Worm (Caenorhabditis elegans) whole organism, early embryonic: ENCODE results near the gene C29E4.9.

Source experiments
- B0310.2 ChIP-seq: sonication (generic microtip); optimal IDR thresholded peaks from 2 replicates; lab custom pipeline; 2016; ENCODE audit warnings: mild to moderate bottlenecking, missing genetic modification characterization, missing compliant biosample characterization
- aly-1 ChIP-seq: sonication (generic microtip); optimal IDR thresholded peaks from 2 replicates; lab custom pipeline; 2016; ENCODE audit warnings: missing genetic modification characterization, missing compliant biosample characterization
- ama-1 ChIP-seq: fragments of 150-350 bp; optimal IDR thresholded peaks from 2 replicates; lab custom pipeline; 2014
- ceh-13 ChIP-seq: fragments of 200-800 bp; sonication (Bioruptor generic); optimal IDR thresholded peaks from 2 replicates; lab custom pipeline; 2018; ENCODE audit warnings: mild to moderate bottlenecking, missing genetic modification characterization, missing compliant biosample characterization
- ceh-36 ChIP-seq: sonication (generic microtip); optimal IDR thresholded peaks from 2 replicates; lab custom pipeline; 2016; ENCODE audit warnings: missing genetic modification characterization, inconsistent platforms, missing compliant biosample characterization
- ets-7 ChIP-seq: sonication (generic microtip); optimal IDR thresholded peaks from 2 replicates; lab custom pipeline; 2016; ENCODE audit warnings: missing genotype, missing genetic modification characterization, missing compliant biosample characterization
- flt-1 ChIP-seq: fragments of 200-800 bp; sonication (Bioruptor generic); IDR thresholded peaks from 2 replicates; pipeline ENCODE4 v1.3.6; 2022; ENCODE audit warnings: missing genetic modification characterization, missing compliant biosample characterization
- hmbx-1 ChIP-seq: sonication (generic microtip); optimal IDR thresholded peaks from 2 replicates; lab custom pipeline; 2016; ENCODE audit warnings: mild to moderate bottlenecking, missing genetic modification characterization, missing compliant biosample characterization
- hmg-4 ChIP-seq: fragments of 200-800 bp; sonication (Bioruptor generic); optimal IDR thresholded peaks from 2 replicates; lab custom pipeline; 2018; ENCODE audit warnings: mild to moderate bottlenecking, missing genetic modification characterization, missing compliant biosample characterization
- pes-1 ChIP-seq: fragments of 200-800 bp; sonication (Bioruptor generic); IDR thresholded peaks from 2 replicates; pipeline ENCODE4 v1.3.6; 2022; ENCODE audit warnings: missing genetic modification reagents, missing genetic modification characterization, missing compliant biosample characterization
- scrt-1 ChIP-seq: fragments of 200-800 bp; sonication (Bioruptor generic); IDR thresholded peaks from 2 replicates; pipeline ENCODE4 v1.3.6; 2022; ENCODE audit warnings: missing genetic modification characterization, missing compliant biosample characterization
- tbx-11 ChIP-seq: fragments of 200-800 bp; sonication (Bioruptor generic); IDR thresholded peaks from 2 replicates; pipeline ENCODE4 v1.3.6; 2022; ENCODE audit warnings: missing genetic modification characterization, missing compliant biosample characterization
- tbx-37 ChIP-seq: fragments of 200-800 bp; sonication (Bioruptor generic); conservative IDR thresholded peaks from 2 replicates; pipeline ENCODE4 v1.3.6; 2022; ENCODE audit warnings: missing genetic modification reagents, missing genetic modification characterization, missing compliant biosample characterization
- tra-4 ChIP-seq: sonication (generic microtip); optimal IDR thresholded peaks from 2 replicates; lab custom pipeline; 2017; ENCODE audit warnings: missing genetic modification characterization, missing compliant biosample characterization

DNA sequence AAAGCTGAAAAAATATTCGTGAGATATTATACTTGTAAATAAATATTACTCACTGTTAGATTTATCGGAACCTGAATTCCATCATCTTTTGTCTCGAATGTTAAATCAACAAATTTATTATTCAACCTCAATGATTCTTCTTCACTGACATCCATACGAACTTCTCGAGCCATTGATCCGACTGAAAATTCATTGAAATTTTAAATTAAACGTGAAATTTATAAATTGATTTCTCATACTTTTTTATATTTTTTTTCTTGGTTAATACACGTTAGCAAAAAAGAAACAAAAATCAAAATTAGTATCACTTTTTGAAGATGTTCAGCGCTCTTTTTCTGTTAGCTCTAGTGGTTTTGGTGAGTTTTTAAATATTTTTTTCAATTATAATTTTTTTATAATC lies 37.0 kb downstream of the C29E4.9 start, which contains the start of gene C29E4.14:
- no peak for TF ChIP-seq tbx-11 (GFP tag; lab: Robert Waterston, UW)
- no peak for TF ChIP-seq ceh-13
- TF ChIP-seq hmg-4 (GFP tag; lab: Kevin White, UChicago), result no peak
- no peak for TF ChIP-seq ama-1 (lab: Kevin White, UChicago)
- TF ChIP-seq aly-1 (tag; lab: Kevin White, UChicago), result no peak
- TF ChIP-seq B0310.2 (tag; lab: Kevin White, UChicago), result no peak
- no peak for TF ChIP-seq flt-1
- TF ChIP-seq ets-7, result no peak
- TF ChIP-seq scrt-1, result no peak
- no peak for TF ChIP-seq ceh-36 (tag; lab: Kevin White, UChicago)
- TF ChIP-seq pes-1 (GFP tag; lab: Robert Waterston, UW), result no peak
- no peak for TF ChIP-seq tra-4 (tag; lab: Kevin White, UChicago)
- no peak for TF ChIP-seq hmbx-1 (tag; lab: Kevin White, UChicago)
- no peak for TF ChIP-seq tbx-37 (GFP tag; lab: Robert Waterston, UW)
